Worm (Caenorhabditis elegans) whole organism, early embryonic: ENCODE data around the gene R155.5.
A peak's percentile ranks its signal among the peaks of the same experiment; 100 is the strongest.

Source experiments
- B0310.2 ChIP-seq: sonication (generic microtip); optimal IDR thresholded peaks from 2 replicates; lab custom pipeline; 2016; ENCODE audit warnings: mild to moderate bottlenecking, missing genetic modification characterization, missing compliant biosample characterization
- F13C5.2 ChIP-seq: sonication (generic microtip); optimal IDR thresholded peaks from 2 replicates; lab custom pipeline; 2017; ENCODE audit warnings: mild to moderate bottlenecking, missing genetic modification characterization, inconsistent platforms, missing compliant biosample characterization
- aly-1 ChIP-seq: sonication (generic microtip); optimal IDR thresholded peaks from 2 replicates; lab custom pipeline; 2016; ENCODE audit warnings: missing genetic modification characterization, missing compliant biosample characterization
- ama-1 ChIP-seq: fragments of 150-350 bp; optimal IDR thresholded peaks from 2 replicates; lab custom pipeline; 2014
- ceh-13 ChIP-seq: fragments of 200-800 bp; sonication (Bioruptor generic); optimal IDR thresholded peaks from 2 replicates; lab custom pipeline; 2018; ENCODE audit warnings: mild to moderate bottlenecking, missing genetic modification characterization, missing compliant biosample characterization
- ceh-36 ChIP-seq: sonication (generic microtip); optimal IDR thresholded peaks from 2 replicates; lab custom pipeline; 2016; ENCODE audit warnings: missing genetic modification characterization, inconsistent platforms, missing compliant biosample characterization
- ets-7 ChIP-seq: sonication (generic microtip); optimal IDR thresholded peaks from 2 replicates; lab custom pipeline; 2016; ENCODE audit warnings: missing genotype, missing genetic modification characterization, missing compliant biosample characterization
- flt-1 ChIP-seq: fragments of 200-800 bp; sonication (Bioruptor generic); IDR thresholded peaks from 2 replicates; pipeline ENCODE4 v1.3.6; 2022; ENCODE audit warnings: missing genetic modification characterization, missing compliant biosample characterization
- hmbx-1 ChIP-seq: sonication (generic microtip); optimal IDR thresholded peaks from 2 replicates; lab custom pipeline; 2016; ENCODE audit warnings: mild to moderate bottlenecking, missing genetic modification characterization, missing compliant biosample characterization
- hmg-4 ChIP-seq: fragments of 200-800 bp; sonication (Bioruptor generic); optimal IDR thresholded peaks from 2 replicates; lab custom pipeline; 2018; ENCODE audit warnings: mild to moderate bottlenecking, missing genetic modification characterization, missing compliant biosample characterization
- hnd-1 ChIP-seq: sonication (generic microtip); optimal IDR thresholded peaks from 2 replicates; lab custom pipeline; 2016; ENCODE audit warnings: missing genetic modification characterization, missing compliant biosample characterization
- pes-1 ChIP-seq: fragments of 200-800 bp; sonication (Bioruptor generic); IDR thresholded peaks from 2 replicates; pipeline ENCODE4 v1.3.6; 2022; ENCODE audit warnings: missing genetic modification reagents, missing genetic modification characterization, missing compliant biosample characterization
- scrt-1 ChIP-seq: fragments of 200-800 bp; sonication (Bioruptor generic); IDR thresholded peaks from 2 replicates; pipeline ENCODE4 v1.3.6; 2022; ENCODE audit warnings: missing genetic modification characterization, missing compliant biosample characterization
- sea-1 ChIP-seq: fragments of 200-800 bp; sonication (Bioruptor generic); conservative IDR thresholded peaks from 2 replicates; pipeline ENCODE4 v1.3.6; 2022; ENCODE audit warnings: missing genetic modification characterization, missing compliant biosample characterization
- tbx-11 ChIP-seq: fragments of 200-800 bp; sonication (Bioruptor generic); IDR thresholded peaks from 2 replicates; pipeline ENCODE4 v1.3.6; 2022; ENCODE audit warnings: missing genetic modification characterization, missing compliant biosample characterization
- tbx-37 ChIP-seq: fragments of 200-800 bp; sonication (Bioruptor generic); conservative IDR thresholded peaks from 2 replicates; pipeline ENCODE4 v1.3.6; 2022; ENCODE audit warnings: missing genetic modification reagents, missing genetic modification characterization, missing compliant biosample characterization
- tra-4 ChIP-seq: sonication (generic microtip); optimal IDR thresholded peaks from 2 replicates; lab custom pipeline; 2017; ENCODE audit warnings: missing genetic modification characterization, missing compliant biosample characterization

R155.5 gene

DNA sequence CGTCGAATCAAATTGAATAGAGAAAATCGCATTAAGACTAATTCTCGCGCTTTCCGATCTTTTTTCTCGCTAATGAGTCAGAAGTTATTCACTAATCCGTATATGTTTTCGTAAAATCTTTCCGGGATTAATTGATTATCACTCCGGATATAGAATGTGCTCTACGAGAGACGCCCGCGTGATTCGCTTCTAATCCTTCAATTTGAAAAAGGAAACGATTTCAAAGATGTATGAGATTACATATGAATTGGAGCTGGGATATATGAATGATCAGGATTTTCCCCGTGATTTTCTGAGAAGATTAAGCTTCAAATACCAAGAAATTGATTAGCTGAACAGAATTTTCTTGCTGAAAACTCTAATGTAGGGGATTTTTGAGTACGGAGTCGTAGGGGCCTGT, 47.8 kb downstream of the R155.5 start:
- TF ChIP-seq aly-1 (tag; lab: Kevin White, UChicago) (no peak), ceh-36 (peak; percentile 53)

DNA sequence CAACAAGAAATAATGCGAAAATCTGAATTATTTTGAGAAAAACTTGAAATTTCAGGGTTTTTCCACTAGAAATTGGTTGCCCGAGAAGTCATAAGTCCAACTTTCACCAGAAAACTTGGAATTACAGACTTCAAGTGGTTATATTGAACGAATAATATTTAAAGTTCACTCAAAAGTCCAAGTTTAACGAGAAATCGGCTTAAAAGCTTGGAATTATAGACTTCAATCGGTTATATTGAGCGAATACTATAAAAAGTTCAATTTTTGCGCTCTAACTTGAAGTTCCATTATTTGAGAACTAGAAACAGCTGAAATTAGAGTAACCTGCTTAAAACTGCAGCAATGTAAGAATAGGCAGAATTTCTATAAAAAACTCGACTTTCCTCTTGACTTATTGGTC, 48.3 kb downstream of the R155.5 start:
- no peak for TF ChIP-seq B0310.2 (tag; lab: Kevin White, UChicago)
- no peak for TF ChIP-seq ceh-13 (GFP tag; lab: Kevin White, UChicago)
- TF ChIP-seq ceh-36 = no peak
- TF ChIP-seq pes-1 = no peak
- TF ChIP-seq scrt-1 (GFP tag; lab: Robert Waterston, UW) = no peak
- TF ChIP-seq flt-1 = no peak
- TF ChIP-seq tbx-11 (GFP tag; lab: Robert Waterston, UW) = no peak
- no peak for TF ChIP-seq tbx-37
- no peak for TF ChIP-seq sea-1 (GFP tag; lab: Robert Waterston, UW)
- TF ChIP-seq ama-1 = no peak
- TF ChIP-seq aly-1 (tag; lab: Kevin White, UChicago) = no peak
- no peak for TF ChIP-seq hnd-1 (tag; lab: Kevin White, UChicago)
- no peak for TF ChIP-seq hmg-4
- no peak for TF ChIP-seq F13C5.2 (tag; lab: Kevin White, UChicago)
- no peak for TF ChIP-seq hmbx-1 (tag; lab: Kevin White, UChicago)
- no peak for TF ChIP-seq ets-7
- no peak for TF ChIP-seq tra-4

DNA sequence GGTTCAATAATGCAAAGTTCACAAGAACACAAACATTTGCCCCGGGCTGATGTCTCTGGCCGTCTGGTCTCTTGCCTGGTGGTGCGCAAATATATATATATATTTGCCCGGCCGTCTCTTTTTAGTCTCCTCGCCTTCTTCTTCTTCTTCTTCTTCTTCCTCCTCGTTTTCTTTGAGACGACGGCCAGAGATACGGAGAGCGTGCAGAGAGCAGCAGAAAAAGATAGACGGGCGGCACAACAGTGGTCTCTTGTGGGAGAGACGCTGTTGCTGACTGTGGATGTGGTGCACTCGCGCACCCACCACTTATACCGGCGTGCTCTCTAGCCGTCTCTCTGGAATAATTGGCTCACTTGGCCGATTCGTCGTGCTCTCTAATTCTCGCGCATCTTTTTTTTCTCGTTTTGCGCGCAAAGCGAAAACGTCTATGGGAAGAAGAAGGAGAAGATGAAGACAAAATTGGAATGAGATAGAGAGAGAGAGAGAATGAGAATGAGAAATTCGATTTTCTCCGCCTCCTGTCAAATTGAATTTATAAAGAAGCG, 49.1 kb downstream of the R155.5 start:
- 0 out of 2 replicates have a peak, but pooled peaks have one; percentile 17 for TF ChIP-seq scrt-1 (GFP tag; lab: Robert Waterston, UW)
- peak; percentile 49; the same call in 1 of the 2 replicates for TF ChIP-seq pes-1
- 0 out of 2 replicates have a peak, but pooled peaks have one; percentile 22 for TF ChIP-seq tbx-11 (GFP tag; lab: Robert Waterston, UW)
- peak; percentile 82 for TF ChIP-seq hmg-4
- no peak for TF ChIP-seq sea-1 (GFP tag; lab: Robert Waterston, UW)
- peak; percentile 26 for TF ChIP-seq aly-1 (tag; lab: Kevin White, UChicago)
- TF ChIP-seq hmbx-1 (tag; lab: Kevin White, UChicago) = no peak
- TF ChIP-seq flt-1 = no peak
- peak; percentile 63 for TF ChIP-seq F13C5.2 (tag; lab: Kevin White, UChicago)
- peak; percentile 45 for TF ChIP-seq ets-7
- no peak for TF ChIP-seq ceh-13 (GFP tag; lab: Kevin White, UChicago)
- peak; percentile 50 for TF ChIP-seq ceh-36
